Worm (Caenorhabditis elegans) whole organism, late embryonic: ENCODE results near the gene fbxc-25.
A peak's percentile ranks its signal among the peaks of the same experiment; 100 is the strongest.

Experiments used
- C08G9.2 ChIP-seq: sonication (generic microtip); optimal IDR thresholded peaks from 2 replicates; lab custom pipeline; 2016; ENCODE audit warnings: mild to moderate bottlenecking, missing genetic modification characterization, moderate library complexity, missing compliant biosample characterization
- K02D7.2 ChIP-seq: sonication (generic microtip); optimal IDR thresholded peaks from 2 replicates; lab custom pipeline; 2017; ENCODE audit warnings: mild to moderate bottlenecking, missing genetic modification characterization, missing compliant biosample characterization
- K09A11.1 ChIP-seq: sonication (generic microtip); optimal IDR thresholded peaks from 2 replicates; lab custom pipeline; 2017; ENCODE audit warnings: antibody characterized with exemption, mild to moderate bottlenecking, missing genetic modification characterization, missing compliant biosample characterization; ENCODE audit not compliant: insufficient read depth
- ahr-1 ChIP-seq: sonication (generic microtip); optimal IDR thresholded peaks from 2 replicates; lab custom pipeline; 2016; ENCODE audit warnings: missing genetic modification characterization, missing compliant biosample characterization
- ceh-14 ChIP-seq: sonication (generic microtip); optimal IDR thresholded peaks from 2 replicates; lab custom pipeline; 2016; ENCODE audit warnings: missing genotype, missing genetic modification characterization, missing compliant biosample characterization
- ceh-19 ChIP-seq: fragments of 200-800 bp; sonication (Bioruptor generic); optimal IDR thresholded peaks from 2 replicates; lab custom pipeline; 2018; ENCODE audit warnings: mild to moderate bottlenecking, missing genetic modification characterization, missing compliant biosample characterization
- ceh-2 ChIP-seq: sonication (generic microtip); optimal IDR thresholded peaks from 2 replicates; lab custom pipeline; 2016; ENCODE audit warnings: missing genotype, missing genetic modification characterization, missing compliant biosample characterization
- ceh-30 ChIP-seq: fragments of 150-350 bp; optimal IDR thresholded peaks from 2 replicates; lab custom pipeline; 2014; ENCODE audit warnings: missing biosample characterization, missing genetic modification characterization
- ceh-31 ChIP-seq: sonication (generic microtip); optimal IDR thresholded peaks from 2 replicates; lab custom pipeline; 2016; ENCODE audit warnings: missing genetic modification characterization, missing compliant biosample characterization
- ceh-34 ChIP-seq: sonication (generic microtip); optimal IDR thresholded peaks from 2 replicates; lab custom pipeline; 2016; ENCODE audit warnings: mild to moderate bottlenecking, missing genetic modification characterization, missing compliant biosample characterization
- ceh-48 ChIP-seq: sonication (generic microtip); optimal IDR thresholded peaks from 2 replicates; lab custom pipeline; 2016; ENCODE audit warnings: missing genetic modification characterization, inconsistent platforms, missing compliant biosample characterization
- ceh-6 ChIP-seq: fragments of 200-800 bp; sonication (Bioruptor generic); optimal IDR thresholded peaks from 2 replicates; lab custom pipeline; 2018; ENCODE audit warnings: mild to moderate bottlenecking, missing genetic modification characterization, missing compliant biosample characterization
- ceh-9 ChIP-seq: sonication (generic microtip); optimal IDR thresholded peaks from 2 replicates; lab custom pipeline; 2016; ENCODE audit warnings: mild to moderate bottlenecking, missing genetic modification characterization, inconsistent platforms, missing compliant biosample characterization
- dve-1 ChIP-seq: sonication (generic microtip); optimal IDR thresholded peaks from 2 replicates; lab custom pipeline; 2017; ENCODE audit warnings: antibody characterized with exemption, mild to moderate bottlenecking, missing genetic modification characterization, missing compliant biosample characterization
- elt-2 ChIP-seq: sonication (generic microtip); optimal IDR thresholded peaks from 2 replicates; lab custom pipeline; 2016; ENCODE audit warnings: missing genetic modification reagents, missing genetic modification characterization, missing compliant biosample characterization
- ets-4 ChIP-seq: sonication (generic microtip); optimal IDR thresholded peaks from 2 replicates; lab custom pipeline; 2016; ENCODE audit warnings: missing genetic modification characterization, missing compliant biosample characterization
- fkh-6 ChIP-seq: sonication (generic microtip); optimal IDR thresholded peaks from 2 replicates; lab custom pipeline; 2016; ENCODE audit warnings: missing genetic modification characterization, missing compliant biosample characterization
- gmeb-2 ChIP-seq: sonication (generic microtip); optimal IDR thresholded peaks from 2 replicates; lab custom pipeline; 2016; ENCODE audit warnings: missing genetic modification characterization, inconsistent platforms, missing compliant biosample characterization
- lin-11 ChIP-seq: fragments of 200-800 bp; sonication (Bioruptor generic); optimal IDR thresholded peaks from 2 replicates; lab custom pipeline; 2018; ENCODE audit warnings: mild to moderate bottlenecking, missing genetic modification characterization, missing compliant biosample characterization
- madf-2 ChIP-seq: sonication (generic microtip); optimal IDR thresholded peaks from 2 replicates; lab custom pipeline; 2017; ENCODE audit warnings: missing genetic modification characterization, missing compliant biosample characterization
- nfya-1 ChIP-seq: sonication (generic microtip); optimal IDR thresholded peaks from 2 replicates; lab custom pipeline; 2017; ENCODE audit warnings: missing genetic modification characterization, mild to moderate bottlenecking, missing compliant biosample characterization, antibody characterized with exemption, moderate library complexity
- nhr-11 ChIP-seq: fragments of 150-350 bp; optimal IDR thresholded peaks from 2 replicates; lab custom pipeline; 2014; ENCODE audit warnings: missing biosample characterization, missing genetic modification characterization
- nhr-232 ChIP-seq: sonication (generic microtip); optimal IDR thresholded peaks from 2 replicates; lab custom pipeline; 2016; ENCODE audit warnings: missing genetic modification characterization, missing compliant biosample characterization
- npax-4 ChIP-seq: sonication (generic microtip); optimal IDR thresholded peaks from 2 replicates; lab custom pipeline; 2016; ENCODE audit warnings: missing genetic modification characterization, missing compliant biosample characterization
- odd-2 ChIP-seq: sonication (generic microtip); optimal IDR thresholded peaks from 2 replicates; lab custom pipeline; 2017; ENCODE audit warnings: antibody characterized with exemption, mild to moderate bottlenecking, missing genetic modification characterization, missing compliant biosample characterization
- pha-2 ChIP-seq: sonication (generic microtip); optimal IDR thresholded peaks from 2 replicates; lab custom pipeline; 2017; ENCODE audit warnings: mild to moderate bottlenecking, missing genetic modification characterization, missing compliant biosample characterization
- pros-1 ChIP-seq: fragments of 150-350 bp; optimal IDR thresholded peaks from 2 replicates; lab custom pipeline; 2014; ENCODE audit warnings: missing biosample characterization, missing genetic modification reagents, missing genetic modification characterization
- rnt-1 ChIP-seq: sonication (generic microtip); optimal IDR thresholded peaks from 2 replicates; lab custom pipeline; 2016; ENCODE audit warnings: missing genetic modification characterization, missing compliant biosample characterization
- sox-2 ChIP-seq: fragments of 200-800 bp; sonication (Bioruptor generic); IDR thresholded peaks from 2 replicates; pipeline ENCODE4 v1.3.6; 2022; ENCODE audit warnings: missing genetic modification reagents, missing genetic modification characterization, missing compliant biosample characterization
- syd-9 ChIP-seq: sonication (generic microtip); optimal IDR thresholded peaks from 2 replicates; lab custom pipeline; 2016; ENCODE audit warnings: mild to moderate bottlenecking, missing genetic modification characterization, moderate library complexity, missing compliant biosample characterization
- tbx-2 ChIP-seq: sonication (generic microtip); optimal IDR thresholded peaks from 2 replicates; lab custom pipeline; 2016; ENCODE audit warnings: missing genetic modification characterization, missing compliant biosample characterization
- unc-3 ChIP-seq, 2 experiments: fragments of 200-800 bp in 1 of 2; sonication (Bioruptor generic) in 1 of 2; sonication (generic microtip) in 1 of 2; conservative IDR thresholded peaks in 1 of 2; optimal IDR thresholded peaks in 1 of 2; 2 replicates each; pipeline versions ENCODE4 v1.3.6 to Lab custom; 2016 to 2022; ENCODE audit warnings: missing compliant biosample characterization in 2 of 2, missing genetic modification characterization in 2 of 2, missing genetic modification reagents in 1 of 2
- zip-5 ChIP-seq: sonication (generic microtip); optimal IDR thresholded peaks from 2 replicates; lab custom pipeline; 2016; ENCODE audit warnings: missing genetic modification characterization, missing compliant biosample characterization

The fbxc-25 gene

ce11 chrII:2295817-2296315, at the start of gene fbxc-25:
fbxc-25 (minus strand) TSS chrII:2296265.
- TF ChIP-seq fkh-6 = no peak
- no peak for TF ChIP-seq K09A11.1 (tag; lab: Kevin White, UChicago)
- no peak for TF ChIP-seq syd-9 (tag; lab: Kevin White, UChicago)
- TF ChIP-seq ceh-9 (tag; lab: Kevin White, UChicago) = no peak
- no peak for TF ChIP-seq rnt-1
- no peak for TF ChIP-seq lin-11 (tag; lab: Kevin White, UChicago)
- TF ChIP-seq odd-2 (tag; lab: Kevin White, UChicago) = no peak
- TF ChIP-seq npax-4 (tag; lab: Kevin White, UChicago) = no peak
- no peak for TF ChIP-seq pros-1 (tag; lab: Kevin White, UChicago)
- TF ChIP-seq ets-4 (tag; lab: Kevin White, UChicago) = no peak
- no peak for TF ChIP-seq sox-2 (GFP tag; lab: Robert Waterston, UW)

ce11 chrII:2342004-2342479, 46.0 kb upstream of the fbxc-25 start, which contains the start of gene F43C11.6:
F43C11.6 (plus strand) TSS chrII:2342429.
- TF ChIP-seq ceh-14 (no peak), rnt-1 (peak; percentile 28), lin-11 (tag; lab: Kevin White, UChicago) (no peak), nfya-1 (tag; lab: Kevin White, UChicago) (no peak), ceh-30 (tag; lab: Kevin White, UChicago) (no peak), ceh-31 (peak; percentile 12), ceh-48 (tag; lab: Kevin White, UChicago) (peak; percentile 20), nhr-11 (tag; lab: Kevin White, UChicago) (no peak), pros-1 (tag; lab: Kevin White, UChicago) (no peak), pha-2 (no peak), ceh-19 (GFP tag; lab: Kevin White, UChicago) (no peak), tbx-2 (tag; lab: Kevin White, UChicago) (no peak), ceh-2 (tag; lab: Kevin White, UChicago) (no peak)

DNA sequence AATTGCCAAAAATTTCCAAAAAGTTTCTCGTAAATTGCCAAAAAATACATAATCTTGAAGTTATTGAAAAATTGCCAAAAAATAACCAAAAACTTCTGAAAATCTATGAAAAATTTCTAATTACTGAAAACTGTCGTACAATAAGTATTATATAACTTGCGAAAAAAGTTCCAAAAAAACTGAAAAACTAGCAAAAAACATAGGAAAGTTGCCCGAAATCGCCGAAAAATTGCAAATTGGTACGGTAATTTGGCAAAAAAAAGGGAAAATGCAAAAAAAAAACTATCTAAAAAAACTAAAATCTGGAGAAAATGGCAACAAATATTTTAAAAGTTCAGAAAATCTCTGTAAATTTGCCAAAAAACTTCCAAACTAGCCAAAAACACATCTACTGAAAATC, 45.5 kb upstream of the fbxc-25 start, which contains the start of gene enri-1:
TSS of gene enri-1 (minus strand) at position 101 of the 400 bp plus-strand sequence.
- TF ChIP-seq zip-5 (tag; lab: Kevin White, UChicago) (no peak), elt-2 (tag; lab: Kevin White, UChicago) (no peak), ceh-34 (tag; lab: Kevin White, UChicago) (no peak), C08G9.2 (no peak), unc-3 (GFP tag; conservative IDR thresholded peaks at IDR 0.05; lab: Robert Waterston, UW) (no peak), unc-3 (tag; optimal IDR thresholded peaks at IDR 0.05; lab: Kevin White, UChicago) (no peak), pros-1 (tag; lab: Kevin White, UChicago) (no peak), ahr-1 (tag; lab: Kevin White, UChicago) (no peak), ceh-6 (GFP tag; lab: Kevin White, UChicago) (no peak)

DNA sequence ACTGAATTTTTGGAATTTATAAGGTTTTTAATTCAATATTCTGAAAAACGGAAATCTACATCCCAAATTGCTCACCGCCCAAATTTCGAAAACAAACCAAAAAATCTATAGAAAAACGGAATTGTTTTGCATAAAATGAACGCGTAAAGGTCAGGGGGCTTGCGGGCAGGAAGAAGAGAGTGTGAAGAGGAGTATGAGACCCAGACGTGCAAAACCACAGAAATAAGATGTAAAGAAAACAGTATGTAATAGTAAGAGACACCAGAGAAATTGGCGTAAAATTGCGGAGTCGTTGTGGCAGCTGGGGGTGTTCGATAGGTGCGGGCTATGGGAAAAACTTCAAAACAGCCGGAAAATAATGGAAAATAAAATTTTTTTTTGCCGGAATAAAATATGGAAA, 44.9 kb upstream of the fbxc-25 start:
- TF ChIP-seq nfya-1 (tag; lab: Kevin White, UChicago) = peak; percentile 28
- TF ChIP-seq rnt-1 = peak; percentile 92
- TF ChIP-seq K02D7.2 = no peak

- TF ChIP-seq dve-1 (tag; lab: Kevin White, UChicago) = peak; percentile 60
- no peak for TF ChIP-seq nhr-232
- no peak for TF ChIP-seq ceh-48 (tag; lab: Kevin White, UChicago)
- no peak for TF ChIP-seq gmeb-2 (tag; lab: Kevin White, UChicago)
- TF ChIP-seq ceh-19 (GFP tag; lab: Kevin White, UChicago) = no peak
- TF ChIP-seq madf-2 = no peak
- no peak for TF ChIP-seq K09A11.1 (tag; lab: Kevin White, UChicago)
Observed at ce11 chrII:2336177-2336576, 40.1 kb upstream of the fbxc-25 start.
